Worm (Caenorhabditis elegans): Measurements from ENCODE around the gene VF13D12L.3.

DNA sequence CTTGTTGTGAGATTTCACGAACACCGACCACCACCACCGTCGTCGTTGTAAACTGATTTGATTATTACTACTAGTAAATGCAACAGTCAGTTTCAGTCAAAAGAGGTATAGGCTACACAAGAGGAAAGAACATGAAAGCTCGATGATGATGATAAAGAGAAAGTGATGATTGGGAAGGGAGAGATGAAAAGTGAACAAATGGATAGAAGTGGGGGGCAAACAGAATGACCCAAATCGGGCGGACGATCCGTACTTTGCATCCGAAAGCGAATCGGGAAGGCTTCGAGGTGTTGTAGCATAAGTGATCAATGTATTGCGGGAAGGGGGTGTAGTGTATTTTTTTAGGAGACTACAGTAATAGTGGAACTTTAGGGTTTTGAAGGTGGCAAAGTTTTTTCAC lies 5.0 kb downstream of the VF13D12L.3 start:
- no peak for TF ChIP-seq mdl-1 (tag; optimal IDR thresholded peaks at IDR 0.05)
- TF ChIP-seq nhr-28 (tag; optimal IDR thresholded peaks at IDR 0.05), result no peak
- TF ChIP-seq snpc-4 (tag; optimal IDR thresholded peaks at IDR 0.05), result no peak
- no peak for TF ChIP-seq lin-39 (tag; optimal IDR thresholded peaks at IDR 0.05)
- no peak for TF ChIP-seq tbx-2 (tag; optimal IDR thresholded peaks at IDR 0.05)
- TF ChIP-seq nhr-237 (tag; optimal IDR thresholded peaks at IDR 0.05), result no peak
- no peak for TF ChIP-seq ceh-82 (tag; optimal IDR thresholded peaks at IDR 0.05)

All from whole organism, L3 larva.